Worm (Caenorhabditis elegans) whole organism, young adult: ENCODE measurements around the gene T23F11.6.

Source experiments
- B0035.1 ChIP-seq: sonication (generic microtip); optimal IDR thresholded peaks from 2 replicates; lab custom pipeline; 2016; ENCODE audit warnings: missing genetic modification characterization, mild to moderate bottlenecking, missing compliant biosample characterization, missing genotype, missing genetic modification reagents
- F23B12.7 ChIP-seq: sonication (generic microtip); optimal IDR thresholded peaks from 2 replicates; lab custom pipeline; 2017; ENCODE audit warnings: missing genetic modification characterization, mild to moderate bottlenecking, missing compliant biosample characterization, antibody characterized with exemption, moderate library complexity; ENCODE audit not compliant: insufficient read depth
- K11D2.4 ChIP-seq: fragments of 200-800 bp; sonication (Bioruptor generic); IDR thresholded peaks from 2 replicates; pipeline ENCODE4 v1.3.6; 2022; ENCODE audit warnings: missing genetic modification reagents, missing genetic modification characterization, missing compliant biosample characterization
- K12H6.12 ChIP-seq: fragments of 200-800 bp; sonication (Bioruptor generic); optimal IDR thresholded peaks from 2 replicates; lab custom pipeline; 2018; ENCODE audit warnings: mild to moderate bottlenecking, missing genetic modification characterization, missing compliant biosample characterization
- Y67H2A.10 ChIP-seq: fragments of 200-800 bp; sonication (Bioruptor generic); conservative IDR thresholded peaks from 2 replicates; pipeline ENCODE4 v1.3.6; 2022; ENCODE audit warnings: missing genetic modification reagents, missing genetic modification characterization, missing compliant biosample characterization
- Y95B8A.8 ChIP-seq: fragments of 200-800 bp; sonication (Bioruptor generic); IDR thresholded peaks from 2 replicates; pipeline ENCODE4 v1.3.6; 2022; ENCODE audit warnings: missing genetic modification reagents, missing genetic modification characterization, missing compliant biosample characterization
- akir-1 ChIP-seq: fragments of 200-800 bp; sonication (Bioruptor generic); optimal IDR thresholded peaks from 2 replicates; lab custom pipeline; 2018; ENCODE audit warnings: mild to moderate bottlenecking, missing genetic modification characterization, moderate library complexity, missing compliant biosample characterization
- aptf-3 ChIP-seq: fragments of 200-800 bp; sonication (Bioruptor generic); IDR thresholded peaks from 2 replicates; pipeline ENCODE4 v1.3.6; 2022; ENCODE audit warnings: missing genetic modification characterization, missing compliant biosample characterization
- atf-7 ChIP-seq: sonication (generic microtip); optimal IDR thresholded peaks from 2 replicates; lab custom pipeline; 2017; ENCODE audit warnings: mild to moderate bottlenecking, missing genetic modification characterization, missing compliant biosample characterization
- bed-2 ChIP-seq: fragments of 200-800 bp; sonication (Bioruptor generic); IDR thresholded peaks from 2 replicates; pipeline ENCODE4 v1.3.6; 2022; ENCODE audit warnings: missing genetic modification reagents, missing genetic modification characterization, missing compliant biosample characterization
- ccch-3 ChIP-seq: fragments of 200-800 bp; sonication (Bioruptor generic); optimal IDR thresholded peaks from 2 replicates; lab custom pipeline; 2018; ENCODE audit warnings: mild to moderate bottlenecking, missing genetic modification characterization, missing compliant biosample characterization
- ceh-40 ChIP-seq: fragments of 200-800 bp; sonication (Bioruptor generic); IDR thresholded peaks from 2 replicates; pipeline ENCODE4 v1.3.6; 2022; ENCODE audit warnings: missing genetic modification characterization, missing compliant biosample characterization
- egl-18 ChIP-seq: fragments of 200-800 bp; sonication (Bioruptor generic); IDR thresholded peaks from 2 replicates; pipeline ENCODE4 v1.3.6; 2022; ENCODE audit warnings: missing genetic modification reagents, missing genetic modification characterization, missing compliant biosample characterization
- egl-44 ChIP-seq: fragments of 200-800 bp; sonication (Bioruptor generic); IDR thresholded peaks from 2 replicates; pipeline ENCODE4 v1.3.6; 2022; ENCODE audit warnings: missing genetic modification reagents, missing genetic modification characterization, missing compliant biosample characterization
- gei-17 ChIP-seq: fragments of 200-800 bp; sonication (Bioruptor generic); optimal IDR thresholded peaks from 2 replicates; lab custom pipeline; 2018; ENCODE audit warnings: mild to moderate bottlenecking, missing genetic modification characterization, missing compliant biosample characterization
- him-1 ChIP-seq: sonication (generic microtip); optimal IDR thresholded peaks from 2 replicates; lab custom pipeline; 2016; ENCODE audit warnings: missing genotype, missing genetic modification reagents, missing genetic modification characterization, missing compliant biosample characterization
- hlh-26 ChIP-seq: fragments of 200-800 bp; sonication (Bioruptor generic); conservative IDR thresholded peaks from 2 replicates; pipeline ENCODE4 v1.3.6; 2022; ENCODE audit warnings: missing genetic modification reagents, missing genetic modification characterization, missing compliant biosample characterization
- hsf-1 ChIP-seq: fragments of 200-800 bp; sonication (Bioruptor generic); IDR thresholded peaks from 2 replicates; pipeline ENCODE4 v1.3.6; 2022; ENCODE audit warnings: missing genetic modification reagents, missing genetic modification characterization, missing compliant biosample characterization
- let-526 ChIP-seq: fragments of 200-800 bp; sonication (Bioruptor generic); IDR thresholded peaks from 2 replicates; pipeline ENCODE4 v1.3.6; 2022; ENCODE audit warnings: missing genetic modification reagents, missing genetic modification characterization, missing compliant biosample characterization
- let-607 ChIP-seq, 2 experiments: fragments of 200-800 bp in 1 of 2; sonication (Bioruptor generic) in 1 of 2; sonication (generic microtip) in 1 of 2; optimal IDR thresholded peaks; 2 replicates each; lab custom pipeline; 2016 to 2018; ENCODE audit warnings: mild to moderate bottlenecking in 2 of 2, missing compliant biosample characterization in 2 of 2, missing genetic modification characterization in 2 of 2, moderate library complexity in 2 of 2, missing genotype in 1 of 2
- lsy-27 ChIP-seq: sonication (generic microtip); optimal IDR thresholded peaks from 2 replicates; lab custom pipeline; 2017; ENCODE audit warnings: missing genetic modification characterization, mild to moderate bottlenecking, missing compliant biosample characterization, antibody characterized with exemption, missing genotype, borderline replicate concordance; ENCODE audit not compliant: insufficient read depth
- madf-3 ChIP-seq: fragments of 200-800 bp; sonication (Bioruptor generic); IDR thresholded peaks from 2 replicates; pipeline ENCODE4 v1.3.6; 2022; ENCODE audit warnings: missing genetic modification reagents, missing genetic modification characterization, missing compliant biosample characterization
- madf-6 ChIP-seq: fragments of 200-800 bp; sonication (Bioruptor generic); IDR thresholded peaks from 2 replicates; pipeline ENCODE4 v1.3.6; 2022; ENCODE audit warnings: missing genetic modification reagents, missing genetic modification characterization, missing compliant biosample characterization
- madf-8 ChIP-seq: fragments of 200-800 bp; sonication (Bioruptor generic); conservative IDR thresholded peaks from 2 replicates; pipeline ENCODE4 v1.3.6; 2022; ENCODE audit warnings: missing genetic modification reagents, missing genetic modification characterization, missing compliant biosample characterization
- mel-28 ChIP-seq: sonication (generic microtip); optimal IDR thresholded peaks from 2 replicates; lab custom pipeline; 2016; ENCODE audit warnings: borderline replicate concordance, mild to moderate bottlenecking, missing genetic modification characterization, missing compliant biosample characterization
- nhr-179 ChIP-seq: sonication (generic microtip); optimal IDR thresholded peaks from 2 replicates; lab custom pipeline; 2016; ENCODE audit warnings: mild to moderate bottlenecking, missing genetic modification characterization, missing compliant biosample characterization
- pbrm-1 ChIP-seq: fragments of 200-800 bp; sonication (Bioruptor generic); IDR thresholded peaks from 2 replicates; pipeline ENCODE4 v1.3.6; 2022; ENCODE audit warnings: missing genetic modification reagents, missing genetic modification characterization, missing compliant biosample characterization
- repo-1 ChIP-seq: sonication (generic microtip); optimal IDR thresholded peaks from 2 replicates; lab custom pipeline; 2017; ENCODE audit warnings: mild to moderate bottlenecking, missing genetic modification characterization, missing compliant biosample characterization
- rpc-1 ChIP-seq, 2 experiments: fragments of 150-350 bp in 1 of 2; sonication (generic microtip) in 1 of 2; optimal IDR thresholded peaks; 2 replicates each; lab custom pipeline; 2014 to 2018; ENCODE audit warnings: missing biosample characterization in 1 of 2, missing genetic modification characterization in 1 of 2, missing genetic modification reagents in 1 of 2, missing genotype in 1 of 2
- sea-2 ChIP-seq: fragments of 200-800 bp; sonication (Bioruptor generic); IDR thresholded peaks from 2 replicates; pipeline ENCODE4 v1.3.6; 2022; ENCODE audit warnings: missing genetic modification characterization, missing compliant biosample characterization
- snpc-3.4 ChIP-seq: sonication (generic microtip); optimal IDR thresholded peaks from 2 replicates; lab custom pipeline; 2017; ENCODE audit warnings: missing genetic modification characterization, mild to moderate bottlenecking, missing compliant biosample characterization, antibody characterized with exemption, moderate library complexity, missing genotype, missing genetic modification reagents
- snpc-4 ChIP-seq, 5 experiments: fragments of 150-350 bp in 1 of 5; sonication (generic microtip) in 4 of 5; optimal IDR thresholded peaks; 2 replicates each; lab custom pipeline; 2014 to 2018; ENCODE audit warnings: missing genetic modification characterization in 5 of 5, missing biosample characterization in 3 of 5, antibody characterized with exemption in 2 of 5, mild to moderate bottlenecking in 2 of 5, missing compliant biosample characterization in 2 of 5, missing genotype in 2 of 5, moderate library complexity in 2 of 5, missing genetic modification reagents in 1 of 5
- somi-1 ChIP-seq: fragments of 200-800 bp; sonication (Bioruptor generic); optimal IDR thresholded peaks from 2 replicates; lab custom pipeline; 2018; ENCODE audit warnings: mild to moderate bottlenecking, missing genetic modification characterization, missing compliant biosample characterization
- xnd-1 ChIP-seq: sonication (generic microtip); optimal IDR thresholded peaks from 2 replicates; lab custom pipeline; 2016; ENCODE audit warnings: missing genotype, missing genetic modification reagents, missing genetic modification characterization, missing compliant biosample characterization
- ztf-25 ChIP-seq: fragments of 200-800 bp; sonication (Bioruptor generic); IDR thresholded peaks from 2 replicates; pipeline ENCODE4 v1.3.6; 2022; ENCODE audit warnings: missing genetic modification reagents, missing genetic modification characterization, missing compliant biosample characterization
- ztf-28 ChIP-seq: fragments of 200-800 bp; sonication (Bioruptor generic); IDR thresholded peaks from 2 replicates; pipeline ENCODE4 v1.3.6; 2022; ENCODE audit warnings: missing genetic modification reagents, missing genetic modification characterization, missing compliant biosample characterization
- ztf-3 ChIP-seq: fragments of 200-800 bp; sonication (Bioruptor generic); optimal IDR thresholded peaks from 2 replicates; lab custom pipeline; 2018; ENCODE audit warnings: mild to moderate bottlenecking, missing genetic modification characterization, missing compliant biosample characterization

The T23F11.6 gene

DNA sequence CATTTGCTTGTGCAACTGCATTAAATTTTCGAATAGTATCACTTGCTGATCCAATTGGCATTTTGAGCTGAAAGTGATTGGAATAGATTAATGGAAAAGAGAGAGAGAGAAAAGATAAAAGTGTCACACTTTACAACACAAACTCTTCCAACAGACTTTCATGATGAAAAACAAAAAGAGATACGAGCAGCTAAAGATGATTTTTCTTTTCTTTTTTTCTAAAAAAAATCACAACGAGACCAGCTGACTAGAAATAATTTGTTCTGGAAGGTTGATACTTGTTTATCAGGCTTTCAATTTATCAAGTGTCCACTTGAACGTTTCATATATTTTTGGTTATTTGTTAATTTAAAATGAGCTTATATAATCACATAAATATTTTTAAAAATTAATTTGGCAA, 39.4 kb upstream of the T23F11.6 start:
- TF ChIP-seq gei-17 (GFP tag; lab: Kevin White, UChicago) (no peak), ztf-28 (GFP tag; lab: Robert Waterston, UW) (no peak), egl-44 (GFP tag; lab: Robert Waterston, UW) (no peak), ceh-40 (GFP tag; lab: Robert Waterston, UW) (no peak), repo-1 (tag; lab: Kevin White, UChicago) (no peak), Y67H2A.10 (GFP tag; lab: Robert Waterston, UW) (no peak), madf-6 (GFP tag; lab: Robert Waterston, UW) (no peak), madf-8 (GFP tag; lab: Robert Waterston, UW) (no peak), rpc-1 (optimal IDR thresholded peaks at IDR 0.05; lab: Kevin White, UChicago) (no peak), rpc-1 (tag; optimal IDR thresholded peaks at IDR 0.05; lab: Kevin White, UChicago) (no peak), Y95B8A.8 (no peak), him-1 (tag; lab: Kevin White, UChicago) (no peak), akir-1 (GFP tag; lab: Kevin White, UChicago) (no peak)
- TF ChIP-seq, all 124 proteins: peak for 0

DNA sequence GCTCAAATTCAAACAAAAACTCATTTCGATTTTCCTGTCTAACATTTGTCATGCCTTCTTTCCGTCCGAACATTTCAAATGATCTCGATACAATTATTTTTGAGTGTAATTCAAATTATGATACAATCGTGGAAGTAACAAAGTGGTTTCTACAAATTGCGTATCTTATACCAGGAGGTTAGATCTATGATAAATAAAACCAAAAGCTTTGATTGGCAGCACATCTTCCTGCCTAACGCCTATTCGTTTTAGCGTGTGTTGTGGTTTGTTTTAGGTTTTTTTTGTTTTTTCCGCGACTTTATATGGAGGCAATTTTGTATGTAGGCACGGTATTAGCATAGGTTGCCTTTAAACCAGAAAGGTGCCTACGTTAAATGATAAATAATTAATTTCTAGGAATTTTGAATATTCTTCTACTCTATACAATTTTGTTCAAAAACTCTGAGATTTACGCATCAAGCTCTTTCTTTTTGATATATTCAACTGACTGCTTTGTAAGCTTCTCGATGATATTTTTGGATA, 32.3 kb upstream of the T23F11.6 start, which contains the start of gene srg-11:
Gene srg-11 (plus strand): TSS at position 51 of the 522 bp plus-strand sequence.
- TF ChIP-seq somi-1 (GFP tag; lab: Kevin White, UChicago): no peak
- TF ChIP-seq xnd-1 (tag; lab: Kevin White, UChicago): no peak
- no peak for TF ChIP-seq hsf-1 (GFP tag; lab: Robert Waterston, UW)
- TF ChIP-seq F23B12.7 (tag; lab: Kevin White, UChicago): no peak
- TF ChIP-seq bed-2 (GFP tag; lab: Robert Waterston, UW): no peak
- TF ChIP-seq atf-7 (tag; lab: Kevin White, UChicago): no peak
- TF ChIP-seq pbrm-1 (GFP tag; lab: Robert Waterston, UW): no peak
- no peak for TF ChIP-seq snpc-4 (GFP tag; optimal IDR thresholded peaks at IDR 0.05; lab: Kevin White, UChicago)
- TF ChIP-seq snpc-4 (tag; optimal IDR thresholded peaks at IDR 0.05; lab: Kevin White, UChicago): no peak
- TF ChIP-seq aptf-3 (GFP tag; lab: Robert Waterston, UW): no peak
- TF ChIP-seq let-526 (GFP tag; lab: Robert Waterston, UW): no peak

DNA sequence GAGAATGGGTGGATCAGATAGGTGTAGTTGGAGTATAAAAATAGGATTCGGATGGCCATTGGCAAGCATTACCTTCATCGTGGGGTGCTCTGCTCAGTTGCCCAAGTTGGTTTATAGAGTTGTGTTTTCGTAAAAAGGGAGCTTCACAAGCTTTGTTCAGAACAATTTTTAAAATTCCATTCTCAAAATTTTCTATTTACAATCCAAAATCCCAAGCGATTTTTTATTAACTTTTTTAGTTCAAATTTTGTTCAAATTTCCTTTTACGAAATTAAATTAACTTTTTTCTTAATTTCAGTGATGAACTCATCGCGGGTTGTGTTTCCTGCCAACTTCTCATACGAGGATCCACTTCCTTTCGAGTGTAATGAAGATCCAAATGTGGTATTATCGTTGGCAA, 29.7 kb upstream of the T23F11.6 start, which contains the start of gene srg-10:
Gene srg-10 (plus strand): TSS at position 301 of the 400 bp plus-strand sequence.
- no peak for TF ChIP-seq B0035.1 (tag; lab: Kevin White, UChicago)
- no peak for TF ChIP-seq lsy-27 (tag; lab: Kevin White, UChicago)
- TF ChIP-seq egl-18 (GFP tag; lab: Robert Waterston, UW): no peak
- no peak for TF ChIP-seq him-1 (tag; lab: Kevin White, UChicago)
- TF ChIP-seq sea-2 (GFP tag; lab: Robert Waterston, UW): no peak
- no peak for TF ChIP-seq snpc-3.4 (tag; lab: Kevin White, UChicago)
- no peak for TF ChIP-seq nhr-179 (tag; lab: Kevin White, UChicago)
- no peak for TF ChIP-seq hlh-26 (GFP tag; lab: Robert Waterston, UW)
- TF ChIP-seq bed-2 (GFP tag; lab: Robert Waterston, UW): no peak
- no peak for TF ChIP-seq egl-44 (GFP tag; lab: Robert Waterston, UW)
- no peak for TF ChIP-seq madf-3 (GFP tag; lab: Robert Waterston, UW)
- TF ChIP-seq K12H6.12 (tag; lab: Kevin White, UChicago): no peak
- TF ChIP-seq, all 124 proteins: peak for 0

DNA sequence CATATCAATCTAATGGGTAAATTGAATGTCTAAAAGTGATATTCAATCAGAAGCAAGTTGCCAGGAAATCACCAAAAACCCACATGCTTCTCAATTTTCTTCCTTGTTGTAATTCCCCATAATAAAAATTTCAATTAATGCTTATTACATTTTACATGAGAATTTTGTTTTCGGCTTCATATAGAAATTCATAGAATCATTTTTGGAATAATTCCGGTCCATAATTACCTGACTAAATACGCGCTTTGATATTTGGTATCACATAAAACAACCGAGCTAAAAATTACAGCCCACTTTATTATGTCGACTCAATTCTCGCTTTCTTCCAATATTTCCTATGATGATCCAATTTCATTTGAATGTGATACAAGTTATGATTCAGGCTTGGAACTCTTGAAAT, 24.2 kb upstream of the T23F11.6 start, which contains the start of gene srg-13:
Gene srg-13 (plus strand): TSS at position 301 of the 400 bp plus-strand sequence.
- no peak for TF ChIP-seq let-607 (tag; optimal IDR thresholded peaks at IDR 0.05; lab: Kevin White, UChicago)
- no peak for TF ChIP-seq ztf-25 (GFP tag; lab: Robert Waterston, UW)
- TF ChIP-seq K11D2.4 (GFP tag; lab: Robert Waterston, UW): no peak
- TF ChIP-seq pbrm-1 (GFP tag; lab: Robert Waterston, UW): no peak
- TF ChIP-seq mel-28 (tag; lab: Kevin White, UChicago): no peak
- no peak for TF ChIP-seq ccch-3 (GFP tag; lab: Kevin White, UChicago)
- no peak for TF ChIP-seq ztf-3 (GFP tag; lab: Kevin White, UChicago)
